Fruit fly (Drosophila melanogaster) whole organism, prepupa: ENCODE data around the gene Adat1.

Experiments
- Blimp-1 ChIP-seq: fragments of 200-800 bp; sonication (Bioruptor generic); optimal IDR thresholded peaks from 3 replicates; lab custom pipeline; 2017; ENCODE audit warnings: missing biosample characterization, missing genetic modification characterization, mild to moderate bottlenecking, moderate library complexity, missing genetic modification reagents
- CG11294 ChIP-seq: fragments of 200-800 bp; sonication (Bioruptor generic); IDR thresholded peaks from 2 replicates; pipeline ENCODE4 v1.3.6; 2022; ENCODE audit warnings: missing biosample characterization, missing genetic modification characterization
- CG15336 ChIP-seq: fragments of 200-800 bp; sonication (Bioruptor generic); IDR thresholded peaks from 2 replicates; pipeline ENCODE4 v1.3.6; 2022; ENCODE audit warnings: missing biosample characterization, missing genetic modification characterization
- Hr39 ChIP-seq: fragments of 200-800 bp; sonication (Bioruptor generic); optimal IDR thresholded peaks from 2 replicates; lab custom pipeline; 2016; ENCODE audit warnings: missing biosample characterization, missing genetic modification characterization
- Smox ChIP-seq: fragments of 200-800 bp; sonication (Bioruptor generic); optimal IDR thresholded peaks from 3 replicates; lab custom pipeline; 2016; ENCODE audit warnings: missing biosample characterization, missing genetic modification characterization
- achi ChIP-seq: fragments of 200-800 bp; sonication (Bioruptor generic); optimal IDR thresholded peaks from 3 replicates; lab custom pipeline; 2016; ENCODE audit warnings: missing biosample characterization, missing genetic modification characterization
- fd85E ChIP-seq: fragments of 200-800 bp; sonication (Bioruptor generic); optimal IDR thresholded peaks from 3 replicates; lab custom pipeline; 2016; ENCODE audit warnings: missing biosample characterization, missing genetic modification characterization
- pdm3 ChIP-seq: fragments of 200-800 bp; sonication (Bioruptor generic); optimal IDR thresholded peaks from 3 replicates; lab custom pipeline; 2016; ENCODE audit warnings: missing biosample characterization, missing genetic modification characterization

- TF ChIP-seq CG11294 (no peak), CG15336 (GFP tag; lab: Robert Waterston, UW) (no peak), Hr39 (no peak), achi (GFP tag; lab: Kevin White, UChicago) (no peak), fd85E (GFP tag; lab: Kevin White, UChicago) (no peak), Blimp-1 (GFP tag; lab: Kevin White, UChicago) (no peak), pdm3 (GFP tag; lab: Kevin White, UChicago) (no peak), Smox (GFP tag; lab: Kevin White, UChicago) (no peak)
Observed at dm6 chr2L:13784155-13784681, 27.1 kb downstream of the Adat1 start, which contains the start of gene CG16890.
